Fruit fly (Drosophila melanogaster) whole organism, wandering third instar larva: ENCODE measurements around the gene CG32170.

Experiments used
- Abd-B ChIP-seq: fragments of >200 bp; optimal IDR thresholded peaks from 2 replicates; lab custom pipeline; 2017; ENCODE audit warnings: missing biosample characterization, missing genetic modification characterization
- CG32264 ChIP-seq: fragments of 200-800 bp; sonication (Bioruptor generic); optimal IDR thresholded peaks from 2 replicates; lab custom pipeline; 2016; ENCODE audit warnings: missing biosample characterization, missing genetic modification characterization
- CG9705 ChIP-seq: fragments of 200-800 bp; sonication (Bioruptor generic); optimal IDR thresholded peaks from 2 replicates; lab custom pipeline; 2018; ENCODE audit warnings: missing biosample characterization, mild to moderate bottlenecking, missing genetic modification characterization
- CrebA ChIP-seq: fragments of 200-800 bp; sonication (Bioruptor generic); optimal IDR thresholded peaks from 2 replicates; lab custom pipeline; 2016; ENCODE audit warnings: missing biosample characterization, mild to moderate bottlenecking, missing genetic modification characterization, borderline replicate concordance
- Dfd ChIP-seq: fragments of >200 bp; optimal IDR thresholded peaks from 2 replicates; lab custom pipeline; 2017; ENCODE audit warnings: missing biosample characterization, missing genetic modification characterization
- GATAd ChIP-seq: sonication (Bioruptor generic); optimal IDR thresholded peaks from 2 replicates; lab custom pipeline; 2016; ENCODE audit warnings: missing biosample characterization, missing genetic modification characterization
- HLH106 ChIP-seq: fragments of 200-800 bp; optimal IDR thresholded peaks from 3 replicates; lab custom pipeline; 2019; ENCODE audit warnings: missing biosample characterization, mild to moderate bottlenecking, missing genetic modification characterization, moderate library complexity
- Hnf4 ChIP-seq: fragments of 200-800 bp; sonication (Bioruptor generic); optimal IDR thresholded peaks from 2 replicates; lab custom pipeline; 2016; ENCODE audit warnings: missing biosample characterization, mild to moderate bottlenecking, missing genetic modification characterization
- Hr83 ChIP-seq: fragments of 200-300 bp; sonication (Bioruptor generic); optimal IDR thresholded peaks from 2 replicates; lab custom pipeline; 2016; ENCODE audit warnings: missing biosample characterization, mild to moderate bottlenecking, missing genetic modification characterization, moderate library complexity; ENCODE audit not compliant: poor library complexity, severe bottlenecking
- Jra ChIP-seq: sonication (Bioruptor generic); optimal IDR thresholded peaks from 2 replicates; lab custom pipeline; 2016; ENCODE audit warnings: missing biosample characterization, missing genetic modification characterization
- N ChIP-seq: fragments of >200 bp; optimal IDR thresholded peaks from 2 replicates; lab custom pipeline; 2018; ENCODE audit warnings: missing biosample characterization, missing external identifiers, missing genetic modification characterization
- OdsH ChIP-seq: fragments of 200-800 bp; sonication (Bioruptor generic); optimal IDR thresholded peaks from 2 replicates; lab custom pipeline; 2016; ENCODE audit warnings: missing biosample characterization, mild to moderate bottlenecking, missing genetic modification characterization
- Sp1 ChIP-seq: fragments of 200-800 bp; sonication (Bioruptor generic); optimal IDR thresholded peaks from 3 replicates; lab custom pipeline; 2019; ENCODE audit warnings: missing biosample characterization, mild to moderate bottlenecking, missing genetic modification characterization, moderate library complexity
- Vsx2 ChIP-seq: fragments of 200-300, 225-300 bp; sonication (Bioruptor generic); optimal IDR thresholded peaks from 2 replicates; lab custom pipeline; 2018; ENCODE audit warnings: missing biosample characterization, missing genetic modification characterization; ENCODE audit not compliant: partially characterized antibody
- br ChIP-seq: fragments of 200-800 bp; sonication (Bioruptor generic); optimal IDR thresholded peaks from 2 replicates; lab custom pipeline; 2016; ENCODE audit warnings: missing biosample characterization, missing genetic modification characterization
- brk ChIP-seq: fragments of 200-800 bp; sonication (Bioruptor generic); optimal IDR thresholded peaks from 2 replicates; lab custom pipeline; 2016; ENCODE audit warnings: missing biosample characterization, mild to moderate bottlenecking, missing genetic modification characterization
- dl ChIP-seq, 2 experiments: fragments of 175-275, 200-275 bp in 1 of 2; fragments of 200-275 bp in 1 of 2; sonication (Bioruptor generic); optimal IDR thresholded peaks; lab custom pipeline; 2018; ENCODE audit warnings: mild to moderate bottlenecking in 2 of 2, missing biosample characterization in 2 of 2, missing genetic modification characterization in 2 of 2, moderate library complexity in 2 of 2; ENCODE audit not compliant: partially characterized antibody in 2 of 2, insufficient read depth in 1 of 2
- dmrt93B ChIP-seq: fragments of 200-800 bp; sonication (Bioruptor generic); optimal IDR thresholded peaks from 2 replicates; lab custom pipeline; 2018; ENCODE audit warnings: missing biosample characterization, mild to moderate bottlenecking, missing genetic modification characterization
- foxo ChIP-seq, 2 experiments: fragments of 200-800 bp; sonication (Bioruptor generic); optimal IDR thresholded peaks; 2 replicates in 1 of 2; 3 replicates in 1 of 2; lab custom pipeline; 2016 to 2017; ENCODE audit warnings: missing biosample characterization in 2 of 2, missing genetic modification characterization in 2 of 2
- fru ChIP-seq: fragments of 200-800 bp; sonication (Bioruptor generic); optimal IDR thresholded peaks from 3 replicates; lab custom pipeline; 2016; ENCODE audit warnings: missing biosample characterization, mild to moderate bottlenecking, missing genetic modification characterization
- h ChIP-seq: fragments of 200-800 bp; sonication (Bioruptor generic); optimal IDR thresholded peaks from 3 replicates; lab custom pipeline; 2016; ENCODE audit warnings: missing biosample characterization, mild to moderate bottlenecking, missing genetic modification characterization
- jim ChIP-seq: fragments of 175-275, 200-325 bp; sonication (Bioruptor generic); optimal IDR thresholded peaks from 2 replicates; lab custom pipeline; 2016; ENCODE audit warnings: missing biosample characterization, mild to moderate bottlenecking, missing genetic modification characterization
- pan ChIP-seq: fragments of >200 bp; optimal IDR thresholded peaks from 2 replicates; lab custom pipeline; 2017
- psq ChIP-seq: fragments of 200-800 bp; sonication (Bioruptor generic); optimal IDR thresholded peaks from 3 replicates; lab custom pipeline; 2017; ENCODE audit warnings: missing biosample characterization, mild to moderate bottlenecking, missing genetic modification characterization, moderate library complexity
- rgr ChIP-seq: fragments of 200-800 bp; sonication (Bioruptor generic); optimal IDR thresholded peaks from 3 replicates; lab custom pipeline; 2016; ENCODE audit warnings: missing biosample characterization, mild to moderate bottlenecking, missing genetic modification characterization
- sv ChIP-seq: fragments of 200-800 bp; sonication (Bioruptor generic); optimal IDR thresholded peaks from 3 replicates; lab custom pipeline; 2016; ENCODE audit warnings: missing biosample characterization, missing genetic modification characterization
- tai ChIP-seq: sonication (Bioruptor generic); optimal IDR thresholded peaks from 2 replicates; lab custom pipeline; 2016; ENCODE audit warnings: missing biosample characterization, missing genetic modification characterization
- usp ChIP-seq: fragments of >200 bp; optimal IDR thresholded peaks from 2 replicates; lab custom pipeline; 2017; ENCODE audit warnings: missing biosample characterization, missing genetic modification characterization
- woc ChIP-seq: sonication (Bioruptor generic); optimal IDR thresholded peaks from 2 replicates; lab custom pipeline; 2016; ENCODE audit warnings: missing biosample characterization, mild to moderate bottlenecking, missing genetic modification characterization

CG32170 gene

dm6 chr3L:16891914-16892313 is 14.8 kb downstream of the CG32170 start:
- TF ChIP-seq CG9705 (GFP tag; lab: Kevin White, UChicago), result no peak
- no peak for TF ChIP-seq Hr83
- TF ChIP-seq jim (GFP tag; lab: Kevin White, UChicago), result no peak
- no peak for TF ChIP-seq tai (GFP tag; lab: Kevin White, UChicago)
- no peak for TF ChIP-seq usp (GFP tag; lab: Kevin White, UChicago)
- TF ChIP-seq Sp1, result no peak
- TF ChIP-seq woc (GFP tag; lab: Kevin White, UChicago), result no peak
- no peak for TF ChIP-seq Hnf4
- no peak for TF ChIP-seq Abd-B (GFP tag; lab: Kevin White, UChicago)
- TF ChIP-seq br (GFP tag; lab: Kevin White, UChicago), result no peak
- no peak for TF ChIP-seq rgr (GFP tag; lab: Kevin White, UChicago)

- no peak for TF ChIP-seq dmrt93B (GFP tag; lab: Kevin White, UChicago)
- no peak for TF ChIP-seq woc (GFP tag; lab: Kevin White, UChicago)
- TF ChIP-seq OdsH (GFP tag; lab: Kevin White, UChicago), result no peak
These were observed 15.7 kb downstream of the CG32170 start for dm6 chr3L:16892728-16893271.

- TF ChIP-seq CG9705 (GFP tag; lab: Kevin White, UChicago) (no peak), Hr83 (no peak), usp (GFP tag; lab: Kevin White, UChicago) (no peak), Abd-B (GFP tag; lab: Kevin White, UChicago) (no peak), psq (GFP tag; lab: Kevin White, UChicago) (no peak)
These were observed 16.5 kb downstream of the CG32170 start for dm6 chr3L:16893647-16894046.

- TF ChIP-seq N (GFP tag; lab: Kevin White, UChicago) (no peak), woc (GFP tag; lab: Kevin White, UChicago) (no peak), OdsH (GFP tag; lab: Kevin White, UChicago) (no peak), GATAd (no peak), h (GFP tag; lab: Kevin White, UChicago) (no peak), Abd-B (GFP tag; lab: Kevin White, UChicago) (no peak)
These were observed 19.3 kb downstream of the CG32170 start for dm6 chr3L:16896408-16896807.

dm6 chr3L:16910466-16910865 is 33.4 kb downstream of the CG32170 start:
- TF ChIP-seq Dfd (GFP tag; lab: Kevin White, UChicago), result no peak
- no peak for TF ChIP-seq brk
- TF ChIP-seq Vsx2 (GFP tag; lab: Kevin White, UChicago), result no peak
- TF ChIP-seq, all 38 proteins: peak for 0

dm6 chr3L:16914113-16914512 is 37.0 kb downstream of the CG32170 start:
- TF ChIP-seq Sp1 (peak; percentile 4), CG32264 (GFP tag; lab: Kevin White, UChicago) (peak; percentile 15), foxo (GFP tag; optimal IDR thresholded peaks at IDR 0.05; lab: Kevin White, UChicago) (peak in 1 of 2 experiments; percentile 14), pan (lab: Kevin White, UChicago) (no peak), dl (GFP tag; optimal IDR thresholded peaks at IDR 0.05; lab: Kevin White, UChicago; ENCODE audit: insufficient read depth in 1 of 2, partially characterized antibody in 2 of 2) (no peak), fru (GFP tag; lab: Kevin White, UChicago) (no peak), Hr83 (peak; percentile 85), h (GFP tag; lab: Kevin White, UChicago) (peak; percentile 60), rgr (GFP tag; lab: Kevin White, UChicago) (peak; percentile 46), N (GFP tag; lab: Kevin White, UChicago) (no peak), GATAd (no peak), CrebA (GFP tag; lab: Kevin White, UChicago) (peak; percentile 22), HLH106 (tag; lab: Kevin White, UChicago) (no peak), Vsx2 (GFP tag; lab: Kevin White, UChicago) (no peak), OdsH (GFP tag; lab: Kevin White, UChicago) (peak; percentile 37), Jra (GFP tag; lab: Kevin White, UChicago) (no peak), CG9705 (GFP tag; lab: Kevin White, UChicago) (no peak), sv (GFP tag; lab: Kevin White, UChicago) (no peak), woc (GFP tag; lab: Kevin White, UChicago) (no peak), br (GFP tag; lab: Kevin White, UChicago) (peak; percentile 36)
